Worm (Caenorhabditis elegans) whole organism, young adult: ENCODE results near the gene F19B6.1.

Experiments used
- B0019.2 ChIP-seq: fragments of 200-800 bp; sonication (Bioruptor generic); conservative IDR thresholded peaks from 2 replicates; pipeline ENCODE4 v1.3.6; 2022; ENCODE audit warnings: missing genetic modification reagents, missing genetic modification characterization, missing compliant biosample characterization
- B0336.3 ChIP-seq: fragments of 200-800 bp; sonication (Bioruptor generic); IDR thresholded peaks from 2 replicates; pipeline ENCODE4 v1.3.6; 2022; ENCODE audit warnings: missing genetic modification characterization, missing compliant biosample characterization
- D2030.7 ChIP-seq: fragments of 200-800 bp; sonication (Bioruptor generic); IDR thresholded peaks from 2 replicates; pipeline ENCODE4 v1.3.6; 2022; ENCODE audit warnings: missing genetic modification reagents, missing genetic modification characterization, missing compliant biosample characterization
- F10E7.11 ChIP-seq: sonication (generic microtip); optimal IDR thresholded peaks from 2 replicates; lab custom pipeline; 2017; ENCODE audit warnings: mild to moderate bottlenecking, missing genetic modification characterization, moderate library complexity, missing compliant biosample characterization
- F33H1.4 ChIP-seq: fragments of 200-800 bp; sonication (Bioruptor generic); IDR thresholded peaks from 2 replicates; pipeline ENCODE4 v1.3.6; 2022; ENCODE audit warnings: missing genetic modification reagents, missing genetic modification characterization, missing compliant biosample characterization
- F37B4.10 ChIP-seq: fragments of 200-800 bp; sonication (Bioruptor generic); IDR thresholded peaks from 2 replicates; pipeline ENCODE4 v1.3.6; 2022; ENCODE audit warnings: missing genetic modification characterization, missing compliant biosample characterization
- F39B2.1 ChIP-seq: fragments of 200-800 bp; sonication (Bioruptor generic); IDR thresholded peaks from 2 replicates; pipeline ENCODE4 v1.3.6; 2022; ENCODE audit warnings: missing genetic modification reagents, missing genetic modification characterization, missing compliant biosample characterization
- F49E8.2 ChIP-seq: sonication (generic microtip); optimal IDR thresholded peaks from 3 replicates; lab custom pipeline; 2017; ENCODE audit warnings: missing genetic modification characterization, mild to moderate bottlenecking, missing compliant biosample characterization, antibody characterized with exemption, moderate library complexity; ENCODE audit not compliant: insufficient read depth
- F57A8.1 ChIP-seq: fragments of 200-800 bp; sonication (Bioruptor generic); optimal IDR thresholded peaks from 2 replicates; lab custom pipeline; 2018; ENCODE audit warnings: mild to moderate bottlenecking, missing genetic modification characterization, moderate library complexity, missing compliant biosample characterization
- athp-1 ChIP-seq: sonication (generic microtip); optimal IDR thresholded peaks from 2 replicates; lab custom pipeline; 2017; ENCODE audit warnings: mild to moderate bottlenecking, missing genetic modification characterization, missing compliant biosample characterization
- cebp-1 ChIP-seq, 2 experiments: fragments of 200-800 bp in 1 of 2; sonication (Bioruptor generic) in 1 of 2; sonication (generic microtip) in 1 of 2; IDR thresholded peaks in 1 of 2; optimal IDR thresholded peaks in 1 of 2; 2 replicates each; pipeline versions ENCODE4 v1.3.6 to Lab custom; 2017 to 2022; ENCODE audit warnings: missing compliant biosample characterization in 2 of 2, missing genetic modification characterization in 2 of 2, mild to moderate bottlenecking in 1 of 2, missing genetic modification reagents in 1 of 2, moderate library complexity in 1 of 2
- ceh-100 ChIP-seq: fragments of 200-800 bp; sonication (Bioruptor generic); IDR thresholded peaks from 2 replicates; pipeline ENCODE4 v1.3.6; 2022; ENCODE audit warnings: missing genetic modification reagents, missing genetic modification characterization, missing compliant biosample characterization
- dox-1 ChIP-seq: fragments of 200-800 bp; sonication (Bioruptor generic); IDR thresholded peaks from 2 replicates; pipeline ENCODE4 v1.3.6; 2022; ENCODE audit warnings: missing genetic modification reagents, missing genetic modification characterization, missing compliant biosample characterization
- egl-18 ChIP-seq: fragments of 200-800 bp; sonication (Bioruptor generic); IDR thresholded peaks from 2 replicates; pipeline ENCODE4 v1.3.6; 2022; ENCODE audit warnings: missing genetic modification reagents, missing genetic modification characterization, missing compliant biosample characterization
- egrh-3 ChIP-seq: fragments of 200-800 bp; sonication (Bioruptor generic); IDR thresholded peaks from 2 replicates; pipeline ENCODE4 v1.3.6; 2022; ENCODE audit warnings: missing genetic modification reagents, missing genetic modification characterization, missing compliant biosample characterization
- ets-4 ChIP-seq: fragments of 200-800 bp; sonication (Bioruptor generic); optimal IDR thresholded peaks from 2 replicates; lab custom pipeline; 2018; ENCODE audit warnings: mild to moderate bottlenecking, missing genetic modification characterization, missing compliant biosample characterization
- gei-17 ChIP-seq: fragments of 200-800 bp; sonication (Bioruptor generic); optimal IDR thresholded peaks from 2 replicates; lab custom pipeline; 2018; ENCODE audit warnings: mild to moderate bottlenecking, missing genetic modification characterization, missing compliant biosample characterization
- let-526 ChIP-seq: fragments of 200-800 bp; sonication (Bioruptor generic); IDR thresholded peaks from 2 replicates; pipeline ENCODE4 v1.3.6; 2022; ENCODE audit warnings: missing genetic modification reagents, missing genetic modification characterization, missing compliant biosample characterization
- lsl-1 ChIP-seq: fragments of 200-800 bp; sonication (Bioruptor generic); optimal IDR thresholded peaks from 2 replicates; lab custom pipeline; 2018; ENCODE audit warnings: mild to moderate bottlenecking, missing genetic modification characterization, moderate library complexity, missing compliant biosample characterization
- madf-3 ChIP-seq: fragments of 200-800 bp; sonication (Bioruptor generic); IDR thresholded peaks from 2 replicates; pipeline ENCODE4 v1.3.6; 2022; ENCODE audit warnings: missing genetic modification reagents, missing genetic modification characterization, missing compliant biosample characterization
- madf-6 ChIP-seq: fragments of 200-800 bp; sonication (Bioruptor generic); IDR thresholded peaks from 2 replicates; pipeline ENCODE4 v1.3.6; 2022; ENCODE audit warnings: missing genetic modification reagents, missing genetic modification characterization, missing compliant biosample characterization
- madf-8 ChIP-seq: fragments of 200-800 bp; sonication (Bioruptor generic); conservative IDR thresholded peaks from 2 replicates; pipeline ENCODE4 v1.3.6; 2022; ENCODE audit warnings: missing genetic modification reagents, missing genetic modification characterization, missing compliant biosample characterization
- mxl-1 ChIP-seq: sonication (generic microtip); optimal IDR thresholded peaks from 2 replicates; lab custom pipeline; 2016; ENCODE audit warnings: missing genetic modification characterization, missing compliant biosample characterization
- nhr-80 ChIP-seq: sonication (generic microtip); optimal IDR thresholded peaks from 2 replicates; lab custom pipeline; 2016; ENCODE audit warnings: missing genetic modification characterization, missing compliant biosample characterization
- nhr-90 ChIP-seq: sonication (generic microtip); optimal IDR thresholded peaks from 2 replicates; lab custom pipeline; 2016; ENCODE audit warnings: missing genotype, mild to moderate bottlenecking, missing genetic modification characterization, missing compliant biosample characterization
- rcor-1 ChIP-seq: fragments of 200-800 bp; sonication (Bioruptor generic); IDR thresholded peaks from 2 replicates; pipeline ENCODE4 v1.3.6; 2022; ENCODE audit warnings: missing genetic modification reagents, missing genetic modification characterization, missing compliant biosample characterization
- rpc-1 ChIP-seq, 2 experiments: fragments of 150-350 bp in 1 of 2; sonication (generic microtip) in 1 of 2; optimal IDR thresholded peaks; 2 replicates each; lab custom pipeline; 2014 to 2018; ENCODE audit warnings: missing biosample characterization in 1 of 2, missing genetic modification characterization in 1 of 2, missing genetic modification reagents in 1 of 2, missing genotype in 1 of 2
- snpc-4 ChIP-seq, 5 experiments: fragments of 150-350 bp in 1 of 5; sonication (generic microtip) in 4 of 5; optimal IDR thresholded peaks; 2 replicates each; lab custom pipeline; 2014 to 2018; ENCODE audit warnings: missing genetic modification characterization in 5 of 5, missing biosample characterization in 3 of 5, antibody characterized with exemption in 2 of 5, mild to moderate bottlenecking in 2 of 5, missing compliant biosample characterization in 2 of 5, missing genotype in 2 of 5, moderate library complexity in 2 of 5, missing genetic modification reagents in 1 of 5
- tbx-9 ChIP-seq: sonication (generic microtip); optimal IDR thresholded peaks from 2 replicates; lab custom pipeline; 2016; ENCODE audit warnings: borderline replicate concordance, missing genetic modification characterization, inconsistent platforms, missing compliant biosample characterization
- xnd-1 ChIP-seq: sonication (generic microtip); optimal IDR thresholded peaks from 2 replicates; lab custom pipeline; 2016; ENCODE audit warnings: missing genotype, missing genetic modification reagents, missing genetic modification characterization, missing compliant biosample characterization
- ztf-22 ChIP-seq: fragments of 200-800 bp; sonication (Bioruptor generic); optimal IDR thresholded peaks from 2 replicates; lab custom pipeline; 2018; ENCODE audit warnings: mild to moderate bottlenecking, missing genetic modification characterization, moderate library complexity, missing compliant biosample characterization

F19B6.1 gene

DNA sequence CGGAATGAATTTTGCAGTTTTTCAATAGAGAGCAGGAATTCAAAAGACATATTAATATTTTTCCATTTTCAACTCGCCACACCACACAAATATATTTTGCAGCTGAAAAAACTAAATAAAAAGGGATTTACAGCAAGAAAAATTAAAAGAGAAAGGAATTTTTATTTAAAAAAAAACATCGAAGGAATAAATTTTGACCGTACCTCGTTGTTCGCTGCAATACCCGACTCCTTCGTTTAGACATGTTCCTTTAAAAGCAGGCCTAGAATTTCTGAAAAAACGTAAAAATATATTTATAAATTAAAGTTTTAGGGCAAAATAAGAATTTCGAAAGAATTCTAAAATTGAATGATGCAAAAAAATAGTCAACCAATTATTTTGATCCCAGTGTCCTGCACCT lies at the start of gene F19B6.1:
Gene F19B6.1, minus strand, starts transcription at position 278 of the 400 bp plus-strand sequence.
- TF ChIP-seq xnd-1: peak; percentile 25
- TF ChIP-seq lsl-1 (GFP tag; lab: Kevin White, UChicago): peak; percentile 52
- TF ChIP-seq F33H1.4 (GFP tag; lab: Robert Waterston, UW): peak; percentile 62
- 0 out of 2 replicates have a peak, but pooled peaks have one; percentile 14 for TF ChIP-seq madf-8
- no peak for TF ChIP-seq rpc-1 (optimal IDR thresholded peaks at IDR 0.05; lab: Kevin White, UChicago)
- no peak for TF ChIP-seq rpc-1 (tag; optimal IDR thresholded peaks at IDR 0.05; lab: Kevin White, UChicago)
- TF ChIP-seq F37B4.10 (GFP tag; lab: Robert Waterston, UW): no peak

DNA sequence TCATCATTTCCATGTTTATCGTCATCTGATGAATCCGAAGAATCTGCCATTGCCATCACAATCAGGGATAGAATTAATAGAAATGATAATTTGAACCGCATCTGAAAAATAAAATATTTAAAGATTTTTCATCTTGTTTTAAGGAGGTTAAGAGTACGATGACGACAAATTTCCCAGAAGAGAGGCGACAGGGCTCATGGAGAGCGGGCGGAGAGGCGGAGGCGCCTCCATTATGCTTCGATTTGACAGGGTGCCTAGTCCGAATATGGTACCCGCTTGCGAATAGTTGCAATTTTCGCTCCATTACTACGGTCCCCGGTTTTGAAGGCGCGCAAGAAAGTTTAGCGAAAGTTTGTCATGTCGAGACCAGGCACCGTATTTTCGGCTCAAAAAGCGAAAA lies 49.2 kb upstream of the F19B6.1 start, which contains the start of gene F28D1.6:
Gene F28D1.6, minus strand, starts transcription at position 101 of the 400 bp plus-strand sequence.
- TF ChIP-seq let-526 (no peak), gei-17 (no peak), D2030.7 (GFP tag; lab: Robert Waterston, UW) (no peak), madf-3 (no peak), mxl-1 (tag; lab: Kevin White, UChicago) (no peak), F57A8.1 (GFP tag; lab: Kevin White, UChicago) (no peak), ztf-22 (GFP tag; lab: Kevin White, UChicago) (no peak), ceh-100 (no peak), F10E7.11 (tag; lab: Kevin White, UChicago) (no peak), snpc-4 (GFP tag; optimal IDR thresholded peaks at IDR 0.05; lab: Kevin White, UChicago) (no peak), snpc-4 (tag; optimal IDR thresholded peaks at IDR 0.05; lab: Kevin White, UChicago) (no peak), tbx-9 (no peak), egl-18 (GFP tag; lab: Robert Waterston, UW) (no peak)

DNA sequence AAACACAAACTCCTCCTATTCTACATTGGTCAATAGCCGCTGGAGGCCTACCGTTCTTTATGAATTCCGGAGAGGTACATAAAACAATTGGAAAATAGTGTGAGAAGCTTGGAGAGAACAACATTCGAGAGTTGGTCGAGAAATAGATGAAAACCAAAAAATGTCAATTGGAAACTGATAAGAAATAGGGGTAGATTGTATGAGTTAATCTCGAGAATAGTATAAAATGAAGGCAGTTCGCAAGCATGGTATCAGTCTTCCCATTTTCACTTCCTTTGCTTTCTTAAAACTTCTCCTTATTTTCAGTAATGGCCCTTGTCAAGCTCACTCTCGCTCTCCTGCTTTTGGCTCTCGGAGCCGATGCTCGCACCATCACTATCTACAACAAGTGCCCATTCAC lies 47.0 kb upstream of the F19B6.1 start, which contains the start of gene thn-2:
Gene thn-2, plus strand, starts transcription at position 307 of the 400 bp plus-strand sequence.
- TF ChIP-seq madf-6 (GFP tag; lab: Robert Waterston, UW) (no peak), nhr-90 (tag; lab: Kevin White, UChicago) (no peak), ztf-22 (GFP tag; lab: Kevin White, UChicago) (no peak), rcor-1 (GFP tag; lab: Robert Waterston, UW) (no peak), F49E8.2 (no peak), nhr-80 (peak; percentile 71), B0019.2 (GFP tag; lab: Robert Waterston, UW) (no peak), cebp-1 (GFP tag; IDR thresholded peaks at IDR 0.05; lab: Robert Waterston, UW) (no peak), cebp-1 (tag; optimal IDR thresholded peaks at IDR 0.05; lab: Kevin White, UChicago) (no peak), athp-1 (tag; lab: Kevin White, UChicago) (no peak), dox-1 (GFP tag; lab: Robert Waterston, UW) (peak; percentile 25; the same call in 1 of the 2 replicates), ets-4 (no peak), F39B2.1 (GFP tag; lab: Robert Waterston, UW) (no peak), let-526 (no peak)

DNA sequence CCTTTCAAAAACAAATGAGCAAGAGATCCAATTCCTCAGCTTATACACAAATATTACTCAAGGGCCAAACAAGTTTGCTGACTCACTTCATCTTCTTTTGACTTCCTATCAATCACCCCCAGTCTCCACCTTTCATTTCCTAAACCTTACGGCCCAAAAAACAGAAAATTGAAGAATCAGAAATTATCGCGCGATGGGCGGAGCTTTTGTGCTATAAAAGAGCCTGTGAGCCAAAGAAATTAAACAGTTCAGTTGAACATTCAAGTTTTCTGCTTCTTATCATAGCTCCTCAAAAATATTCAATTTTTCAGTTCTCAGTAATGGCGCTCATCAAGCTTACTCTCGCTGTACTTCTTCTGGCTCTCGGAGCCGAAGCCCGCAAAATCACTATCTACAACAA lies 43.9 kb upstream of the F19B6.1 start, which contains the start of gene thn-1:
Gene thn-1, plus strand, starts transcription at position 301 of the 400 bp plus-strand sequence.
- no peak for TF ChIP-seq egrh-3 (GFP tag; lab: Robert Waterston, UW)
- no peak for TF ChIP-seq rcor-1 (GFP tag; lab: Robert Waterston, UW)

DNA sequence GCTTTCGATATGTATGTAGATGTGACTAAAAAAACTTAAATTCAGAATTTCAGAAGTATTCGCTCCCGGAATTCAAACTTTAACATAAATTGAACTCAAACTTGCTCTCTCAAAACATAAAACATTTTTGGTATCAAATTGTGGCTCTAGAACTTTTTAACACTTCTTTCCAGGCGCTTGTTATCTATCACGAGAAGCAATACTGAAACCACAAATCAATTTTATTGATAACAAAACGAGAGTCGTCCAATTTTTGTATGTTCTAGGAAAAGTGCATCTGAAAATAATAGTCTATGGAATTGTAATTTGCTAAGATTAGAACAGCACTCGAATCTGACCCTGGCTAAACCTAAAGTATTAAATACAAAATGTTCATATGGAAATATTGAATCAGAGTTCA lies 43.0 kb upstream of the F19B6.1 start:
- no peak for TF ChIP-seq B0336.3 (GFP tag; lab: Robert Waterston, UW)
- peak; percentile 67 for TF ChIP-seq nhr-80
